Worm (Caenorhabditis elegans) whole organism, L4 larva: ENCODE data around the gene ttr-59.

Experiments used
- F10B5.3 ChIP-seq: sonication (generic microtip); optimal IDR thresholded peaks from 2 replicates; lab custom pipeline; 2016; ENCODE audit warnings: mild to moderate bottlenecking, missing genetic modification characterization, missing compliant biosample characterization
- F26F4.8 ChIP-seq: fragments of 200-800 bp; sonication (Bioruptor generic); conservative IDR thresholded peaks from 2 replicates; pipeline ENCODE4 v1.3.6; 2022; ENCODE audit warnings: missing genetic modification characterization, missing compliant biosample characterization
- T20F7.1 ChIP-seq: fragments of 200-800 bp; sonication (Bioruptor generic); optimal IDR thresholded peaks from 2 replicates; lab custom pipeline; 2018; ENCODE audit warnings: mild to moderate bottlenecking, missing genetic modification characterization, missing compliant biosample characterization
- T26A8.4 ChIP-seq: fragments of 200-800 bp; sonication (Bioruptor generic); IDR thresholded peaks from 2 replicates; pipeline ENCODE4 v1.3.6; 2022; ENCODE audit warnings: missing genetic modification characterization, missing compliant biosample characterization
- Y75B8A.6 ChIP-seq: fragments of 200-800 bp; sonication (Bioruptor generic); IDR thresholded peaks from 2 replicates; pipeline ENCODE4 v1.3.6; 2022; ENCODE audit warnings: missing genetic modification reagents, missing genetic modification characterization, missing compliant biosample characterization
- ZK337.2 ChIP-seq: fragments of 200-800 bp; sonication (Bioruptor generic); IDR thresholded peaks from 2 replicates; pipeline ENCODE4 v1.3.6; 2022; ENCODE audit warnings: missing genetic modification reagents, missing genetic modification characterization, missing compliant biosample characterization
- ZK546.5 ChIP-seq, 2 experiments: sonication (generic microtip); optimal IDR thresholded peaks; 2 replicates each; lab custom pipeline; 2017; ENCODE audit warnings: missing biosample characterization in 2 of 2, missing genetic modification characterization in 2 of 2
- aha-1 ChIP-seq: fragments of 150-350 bp; peaks from one replicate; lab custom pipeline; 2014; ENCODE audit warnings: missing biosample characterization, missing genetic modification characterization
- ama-1 ChIP-seq: fragments of 150-350 bp; optimal IDR thresholded peaks from 2 replicates; lab custom pipeline; 2014; ENCODE audit warnings: inconsistent platforms, mixed read lengths
- attf-4 ChIP-seq: sonication (generic microtip); optimal IDR thresholded peaks from 3 replicates; lab custom pipeline; 2017; ENCODE audit warnings: missing biosample characterization, missing genetic modification characterization
- ceh-44 ChIP-seq: fragments of 200-800 bp; sonication (Bioruptor generic); IDR thresholded peaks from 2 replicates; pipeline ENCODE4 v1.3.6; 2022; ENCODE audit warnings: missing genetic modification reagents, missing genetic modification characterization, missing compliant biosample characterization
- ceh-82 ChIP-seq: sonication (generic microtip); optimal IDR thresholded peaks from 2 replicates; lab custom pipeline; 2017; ENCODE audit warnings: missing biosample characterization, missing genetic modification characterization
- ces-1 ChIP-seq: fragments of 150-350 bp; sonication (generic microtip); optimal IDR thresholded peaks from 4 replicates; lab custom pipeline; 2014; ENCODE audit warnings: missing biosample characterization, missing genetic modification reagents, missing genetic modification characterization
- cey-2 ChIP-seq: sonication (generic microtip); optimal IDR thresholded peaks from 3 replicates; lab custom pipeline; 2017; ENCODE audit warnings: missing genetic modification characterization, mild to moderate bottlenecking, missing compliant biosample characterization, antibody characterized with exemption, borderline replicate concordance; ENCODE audit not compliant: insufficient read depth
- daf-16 ChIP-seq, 3 experiments: sonication (generic microtip); optimal IDR thresholded peaks; 2 replicates each; lab custom pipeline; 2016 to 2017; ENCODE audit warnings: missing genetic modification characterization in 3 of 3, missing genetic modification reagents in 3 of 3, mild to moderate bottlenecking in 2 of 3, missing compliant biosample characterization in 2 of 3, missing biosample characterization in 1 of 3, moderate library complexity in 1 of 3
- daf-19 ChIP-seq: fragments of 200-800 bp; sonication (Bioruptor generic); conservative IDR thresholded peaks from 2 replicates; pipeline ENCODE4 v1.3.6; 2022; ENCODE audit warnings: missing genetic modification characterization, missing compliant biosample characterization
- dmd-6 ChIP-seq: fragments of 200-800 bp; sonication (Bioruptor generic); IDR thresholded peaks from 2 replicates; pipeline ENCODE4 v1.3.6; 2022; ENCODE audit warnings: missing genetic modification reagents, missing genetic modification characterization, missing compliant biosample characterization
- dmd-8 ChIP-seq: fragments of 200-800 bp; sonication (Bioruptor generic); IDR thresholded peaks from 2 replicates; pipeline ENCODE4 v1.3.6; 2022; ENCODE audit warnings: missing genetic modification characterization, missing compliant biosample characterization
- duxl-1 ChIP-seq: sonication (generic microtip); optimal IDR thresholded peaks from 2 replicates; lab custom pipeline; 2016; ENCODE audit warnings: mild to moderate bottlenecking, missing genetic modification characterization, moderate library complexity, missing compliant biosample characterization; ENCODE audit not compliant: poor library complexity
- dve-1 ChIP-seq: sonication (generic microtip); optimal IDR thresholded peaks from 2 replicates; lab custom pipeline; 2017; ENCODE audit warnings: antibody characterized with exemption, mild to moderate bottlenecking, missing genetic modification characterization, missing compliant biosample characterization; ENCODE audit not compliant: insufficient read depth
- egl-27 ChIP-seq: sonication (generic microtip); optimal IDR thresholded peaks from 3 replicates; lab custom pipeline; 2017; ENCODE audit warnings: missing biosample characterization, missing genetic modification reagents, missing genetic modification characterization
- egl-43 ChIP-seq: fragments of 200-800 bp; sonication (Bioruptor generic); IDR thresholded peaks from 2 replicates; pipeline ENCODE4 v1.3.6; 2022; ENCODE audit warnings: missing genetic modification reagents, missing genetic modification characterization, missing compliant biosample characterization
- fkh-10 ChIP-seq: fragments of 150-350 bp; optimal IDR thresholded peaks from 2 replicates; lab custom pipeline; 2014; ENCODE audit warnings: missing biosample characterization, missing genetic modification reagents, missing genetic modification characterization
- fos-1 ChIP-seq: fragments of 150-350 bp; optimal IDR thresholded peaks from 2 replicates; lab custom pipeline; 2014; ENCODE audit warnings: missing biosample characterization, missing genetic modification characterization
- gei-8 ChIP-seq: fragments of 200-800 bp; sonication (Bioruptor generic); optimal IDR thresholded peaks from 2 replicates; lab custom pipeline; 2018; ENCODE audit warnings: mild to moderate bottlenecking, missing genetic modification characterization, missing compliant biosample characterization
- hlh-11 ChIP-seq: fragments of 200-800 bp; sonication (Bioruptor generic); optimal IDR thresholded peaks from 2 replicates; lab custom pipeline; 2018; ENCODE audit warnings: mild to moderate bottlenecking, missing genetic modification characterization, missing compliant biosample characterization
- hlh-30 ChIP-seq: sonication (generic microtip); optimal IDR thresholded peaks from 2 replicates; lab custom pipeline; 2017; ENCODE audit warnings: antibody characterized with exemption, mild to moderate bottlenecking, missing genetic modification characterization, missing compliant biosample characterization; ENCODE audit not compliant: insufficient read depth
- lin-1 ChIP-seq: fragments of 200-800 bp; sonication (Bioruptor generic); IDR thresholded peaks from 2 replicates; pipeline ENCODE4 v1.3.6; 2022; ENCODE audit warnings: missing genetic modification reagents, missing genetic modification characterization, missing compliant biosample characterization
- lin-13 ChIP-seq: fragments of 150-350 bp; optimal IDR thresholded peaks from 2 replicates; lab custom pipeline; 2014; ENCODE audit warnings: missing biosample characterization, missing genetic modification reagents, missing genetic modification characterization
- lin-15B ChIP-seq: fragments of 150-350 bp; sonication (generic microtip); optimal IDR thresholded peaks from 3 replicates; lab custom pipeline; 2014; ENCODE audit warnings: missing biosample characterization, missing genetic modification characterization
- lin-29 ChIP-seq: fragments of 200-800 bp; sonication (Bioruptor generic); IDR thresholded peaks from 2 replicates; pipeline ENCODE4 v1.3.6; 2022; ENCODE audit warnings: missing genetic modification reagents, missing genetic modification characterization, missing compliant biosample characterization
- lin-38 ChIP-seq: fragments of 200-800 bp; sonication (Bioruptor generic); IDR thresholded peaks from 2 replicates; pipeline ENCODE4 v1.3.6; 2022; ENCODE audit warnings: missing genetic modification reagents, missing genetic modification characterization, missing compliant biosample characterization
- lir-3 ChIP-seq: sonication (generic microtip); optimal IDR thresholded peaks from 2 replicates; lab custom pipeline; 2016; ENCODE audit warnings: mild to moderate bottlenecking, missing genetic modification characterization, missing compliant biosample characterization
- nhr-111 ChIP-seq: fragments of 200-800 bp; sonication (Bioruptor generic); optimal IDR thresholded peaks from 2 replicates; lab custom pipeline; 2018; ENCODE audit warnings: mild to moderate bottlenecking, missing genetic modification characterization, missing compliant biosample characterization
- nhr-25 ChIP-seq: sonication (generic microtip); optimal IDR thresholded peaks from 2 replicates; lab custom pipeline; 2017; ENCODE audit warnings: missing genetic modification characterization, mild to moderate bottlenecking, missing compliant biosample characterization, antibody characterized with exemption, moderate library complexity, borderline replicate concordance; ENCODE audit not compliant: insufficient read depth
- nhr-28 ChIP-seq: fragments of 150-350 bp; optimal IDR thresholded peaks from 2 replicates; lab custom pipeline; 2014; ENCODE audit warnings: missing biosample characterization, missing genetic modification characterization
- nhr-76 ChIP-seq: fragments of 150-350 bp; optimal IDR thresholded peaks from 2 replicates; lab custom pipeline; 2014; ENCODE audit warnings: missing biosample characterization, missing genetic modification characterization
- nhr-77 ChIP-seq: fragments of 150-350 bp; optimal IDR thresholded peaks from 2 replicates; lab custom pipeline; 2014; ENCODE audit warnings: missing biosample characterization, missing genetic modification characterization
- pqm-1 ChIP-seq: sonication (generic microtip); optimal IDR thresholded peaks from 2 replicates; lab custom pipeline; 2017; ENCODE audit warnings: missing biosample characterization, missing genetic modification characterization
- saeg-2 ChIP-seq: fragments of 200-800 bp; sonication (Bioruptor generic); IDR thresholded peaks from 2 replicates; pipeline ENCODE4 v1.3.6; 2022; ENCODE audit warnings: missing genetic modification reagents, missing genetic modification characterization, missing compliant biosample characterization
- set-16 ChIP-seq: fragments of 200-800 bp; sonication (Bioruptor generic); IDR thresholded peaks from 2 replicates; pipeline ENCODE4 v1.3.6; 2022; ENCODE audit warnings: missing genetic modification reagents, missing genetic modification characterization, missing compliant biosample characterization
- snpc-1.2 ChIP-seq: fragments of 200-800 bp; sonication (Bioruptor generic); IDR thresholded peaks from 2 replicates; pipeline ENCODE4 v1.3.6; 2022; ENCODE audit warnings: missing genetic modification reagents, missing genetic modification characterization, missing compliant biosample characterization
- snpc-4 ChIP-seq: fragments of 150-350 bp; optimal IDR thresholded peaks from 2 replicates; lab custom pipeline; 2014; ENCODE audit warnings: missing biosample characterization, missing genetic modification characterization
- unc-39 ChIP-seq: sonication (generic microtip); optimal IDR thresholded peaks from 2 replicates; lab custom pipeline; 2017; ENCODE audit warnings: missing biosample characterization, missing genetic modification characterization
- vab-7 ChIP-seq: fragments of 200-800 bp; sonication (Bioruptor generic); IDR thresholded peaks from 2 replicates; pipeline ENCODE4 v1.3.6; 2022; ENCODE audit warnings: missing genetic modification reagents, missing genetic modification characterization, missing compliant biosample characterization
- zag-1 ChIP-seq: fragments of 150-350 bp; optimal IDR thresholded peaks from 2 replicates; lab custom pipeline; 2014; ENCODE audit warnings: missing biosample characterization, missing genetic modification characterization
- zfp-2 ChIP-seq: sonication (generic microtip); optimal IDR thresholded peaks from 2 replicates; lab custom pipeline; 2016; ENCODE audit warnings: mild to moderate bottlenecking, missing genetic modification characterization, missing compliant biosample characterization
- zip-2 ChIP-seq: fragments of 150-350 bp; optimal IDR thresholded peaks from 2 replicates; lab custom pipeline; 2014; ENCODE audit warnings: missing biosample characterization, missing genetic modification characterization
- ztf-11 ChIP-seq: fragments of 150-350 bp; optimal IDR thresholded peaks from 2 replicates; lab custom pipeline; 2014; ENCODE audit warnings: missing biosample characterization, missing genetic modification characterization

The ttr-59 gene

ce11 chrX:7290859-7291628 is 38.6 kb upstream of the ttr-59 start (continued):
- TF ChIP-seq egl-43 (GFP tag; lab: Robert Waterston, UW) (no peak), lin-38 (GFP tag; lab: Robert Waterston, UW) (no peak), ceh-82 (tag; lab: Kevin White, UChicago) (no peak), zag-1 (tag; lab: Kevin White, UChicago) (no peak), snpc-1.2 (GFP tag; lab: Robert Waterston, UW) (no peak), set-16 (no peak), egl-27 (tag; lab: Kevin White, UChicago) (no peak), lin-29 (GFP tag; lab: Robert Waterston, UW) (no peak), fos-1 (tag; lab: Kevin White, UChicago) (no peak)

- no peak for TF ChIP-seq zip-2 (tag; lab: Kevin White, UChicago)
- no peak for TF ChIP-seq ztf-11 (tag; lab: Kevin White, UChicago)
- no peak for TF ChIP-seq nhr-111 (GFP tag; lab: Kevin White, UChicago)
- no peak for TF ChIP-seq daf-19 (GFP tag; lab: Robert Waterston, UW)
- peak; percentile 48 for TF ChIP-seq dmd-6
- TF ChIP-seq lin-1 (GFP tag; lab: Robert Waterston, UW), result 0 out of 2 replicates have a peak, but pooled peaks have one; percentile 12
- no peak for TF ChIP-seq attf-4 (tag; lab: Kevin White, UChicago)
- no peak for TF ChIP-seq lir-3 (tag; lab: Kevin White, UChicago)
- no peak for TF ChIP-seq daf-16 (GFP tag; optimal IDR thresholded peaks at IDR 0.05; lab: Kevin White, UChicago)
- TF ChIP-seq daf-16 (tag; optimal IDR thresholded peaks at IDR 0.05; lab: Kevin White, UChicago), result peak; percentile 61
- peak; percentile 40 for TF ChIP-seq hlh-30 (tag; lab: Kevin White, UChicago)
- no peak for TF ChIP-seq vab-7 (GFP tag; lab: Robert Waterston, UW)
- peak; percentile 23 for TF ChIP-seq dve-1
- TF ChIP-seq snpc-4 (tag; lab: Kevin White, UChicago), result no peak
- TF ChIP-seq pqm-1 (tag; lab: Kevin White, UChicago), result peak; percentile 86
- no peak for TF ChIP-seq fkh-10
- TF ChIP-seq ZK337.2 (GFP tag; lab: Robert Waterston, UW), result no peak
- no peak for TF ChIP-seq saeg-2 (GFP tag; lab: Robert Waterston, UW)
- no peak for TF ChIP-seq gei-8 (GFP tag; lab: Kevin White, UChicago)
- no peak for TF ChIP-seq egl-43 (GFP tag; lab: Robert Waterston, UW)
- TF ChIP-seq F10B5.3 (tag; lab: Kevin White, UChicago), result no peak
- TF ChIP-seq aha-1 (tag; lab: Kevin White, UChicago), result peak; percentile 49
- TF ChIP-seq ZK546.5 (tag; optimal IDR thresholded peaks at IDR 0.05; lab: Kevin White, UChicago), result no peak
- no peak for TF ChIP-seq nhr-76 (tag; lab: Kevin White, UChicago)
- no peak for TF ChIP-seq nhr-25 (tag; lab: Kevin White, UChicago)
- TF ChIP-seq lin-15B (tag; lab: Kevin White, UChicago), result no peak
- TF ChIP-seq lin-13 (GFP tag; lab: Kevin White, UChicago), result no peak
- TF ChIP-seq ceh-44 (GFP tag; lab: Robert Waterston, UW), result no peak
- no peak for TF ChIP-seq ama-1 (lab: Kevin White, UChicago)
- TF ChIP-seq hlh-11, result peak; percentile 50
- TF ChIP-seq ces-1, result no peak
- TF ChIP-seq nhr-28 (tag; lab: Kevin White, UChicago), result peak; percentile 81
- no peak for TF ChIP-seq unc-39 (tag; lab: Kevin White, UChicago)
- no peak for TF ChIP-seq duxl-1 (tag; lab: Kevin White, UChicago)
- no peak for TF ChIP-seq cey-2 (tag; lab: Kevin White, UChicago)
- TF ChIP-seq zfp-2 (tag; lab: Kevin White, UChicago), result no peak
- no peak for TF ChIP-seq Y75B8A.6
- TF ChIP-seq dmd-8 (GFP tag; lab: Robert Waterston, UW), result no peak
- TF ChIP-seq nhr-77 (tag; lab: Kevin White, UChicago), result peak; percentile 65
- no peak for TF ChIP-seq T26A8.4 (GFP tag; lab: Robert Waterston, UW)
- no peak for TF ChIP-seq T20F7.1 (GFP tag; lab: Kevin White, UChicago)
- no peak for TF ChIP-seq F26F4.8 (GFP tag; lab: Robert Waterston, UW)
These were observed 37.8 kb upstream of the ttr-59 start, which contains the start of gene lron-7 for ce11 chrX:7291810-7292209. lron-7 (plus strand) TSS chrX:7292132.
